Fruit fly (Drosophila melanogaster): ENCODE results near the gene CG15545.

CG15545 gene

dm6 chr3R:30888550-30889259 is 16.6 kb upstream of the CG15545 start, which contains the start of gene Sap-r (continued):
- TF ChIP-seq BEAF-32 (GFP tag; optimal IDR thresholded peaks at IDR 0.05) (peak; percentile 95), oc (tag; optimal IDR thresholded peaks at IDR 0.05) (no peak), MBD-R2 (GFP tag; IDR thresholded peaks at IDR 0.05) (peak; percentile 52)

- TF ChIP-seq HLHmδ (GFP tag; optimal IDR thresholded peaks at IDR 0.05) = no peak
- peak; percentile 14; the same call in 1 of the 2 replicates for TF ChIP-seq ssp (GFP tag; IDR thresholded peaks at IDR 0.05)
- peak; percentile 71 for TF ChIP-seq CG11247 (GFP tag; IDR thresholded peaks at IDR 0.05)
- peak; percentile 23 for TF ChIP-seq en (GFP tag; optimal IDR thresholded peaks at IDR 0.05)
- peak; percentile 23 for TF ChIP-seq CG6254 (GFP tag; optimal IDR thresholded peaks at IDR 0.05)
- TF ChIP-seq cas (GFP tag; IDR thresholded peaks at IDR 0.05) = peak; percentile 35; the same call in 1 of the 2 replicates
- peak; percentile 41 for TF ChIP-seq nerfin-1 (tag; optimal IDR thresholded peaks at IDR 0.05)
- TF ChIP-seq Xbp1 (GFP tag; optimal IDR thresholded peaks at IDR 0.05) = peak; percentile 65
- peak; percentile 51 for TF ChIP-seq wor (GFP tag; IDR thresholded peaks at IDR 0.05)
- TF ChIP-seq bsh (GFP tag; optimal IDR thresholded peaks at IDR 0.05) = peak; percentile 11 to 74
- peak; percentile 35 for TF ChIP-seq Mad (GFP tag; optimal IDR thresholded peaks at IDR 0.05)
- no peak for TF ChIP-seq CG43689 (GFP tag; IDR thresholded peaks at IDR 0.05)
- peak; percentile 71 for TF ChIP-seq oc (tag; optimal IDR thresholded peaks at IDR 0.05)
- TF ChIP-seq Atf6 (GFP tag; IDR thresholded peaks at IDR 0.05) = peak; percentile 40; the same call in 1 of the 2 replicates
- TF ChIP-seq lmd (GFP tag; IDR thresholded peaks at IDR 0.05) = peak; percentile 74
- TF ChIP-seq CG32767 (GFP tag; IDR thresholded peaks at IDR 0.05) = 0 out of 2 replicates have a peak, but pooled peaks have one; percentile 36
- peak; percentile 66 for TF ChIP-seq phol (tag; optimal IDR thresholded peaks at IDR 0.05)
- TF ChIP-seq exex (tag; optimal IDR thresholded peaks at IDR 0.05) = peak; percentile 45
- peak; percentile 56 for TF ChIP-seq CG12155 (GFP tag; optimal IDR thresholded peaks at IDR 0.05)
- peak; percentile 41; the same call in 1 of the 2 replicates for TF ChIP-seq ttk (GFP tag; IDR thresholded peaks at IDR 0.05)
- peak; percentile 28 for TF ChIP-seq Bteb2 (GFP tag; optimal IDR thresholded peaks at IDR 0.05)
- peak; percentile 93 for TF ChIP-seq sens (GFP tag)
- peak; percentile 16 for TF ChIP-seq CG9437 (GFP tag; optimal IDR thresholded peaks at IDR 0.05)
- peak; percentile 10 for TF ChIP-seq zen (tag; optimal IDR thresholded peaks at IDR 0.05)
- TF ChIP-seq CG5953 (GFP tag; IDR thresholded peaks at IDR 0.05) = peak; percentile 66
- TF ChIP-seq CG10654 (GFP tag; optimal IDR thresholded peaks at IDR 0.05) = peak; percentile 30
- TF ChIP-seq CG1529 (GFP tag; optimal IDR thresholded peaks at IDR 0.05) = peak; percentile 36
- peak; percentile 77 for TF ChIP-seq CG1647 (GFP tag; optimal IDR thresholded peaks at IDR 0.05)
- TF ChIP-seq CG14710 (tag; optimal IDR thresholded peaks at IDR 0.05) = peak; percentile 32
- TF ChIP-seq CG17829 (tag; optimal IDR thresholded peaks at IDR 0.05) = peak; percentile 31
- peak; percentile 51 for TF ChIP-seq Ssrp (tag; optimal IDR thresholded peaks at IDR 0.05)
- TF ChIP-seq CHES-1-like (GFP tag; optimal IDR thresholded peaks at IDR 0.05) = peak; percentile 52
- TF ChIP-seq CG7839 (tag; optimal IDR thresholded peaks at IDR 0.05) = peak; percentile 84
- TF ChIP-seq jing (GFP tag; optimal IDR thresholded peaks at IDR 0.05) = peak; percentile 35
- TF ChIP-seq nerfin-2 (GFP tag; IDR thresholded peaks at IDR 0.05; ENCODE audit: partially characterized antibody) = no peak
- no peak for TF ChIP-seq CG6765 (GFP tag; optimal IDR thresholded peaks at IDR 0.05)
- peak; percentile 79 for TF ChIP-seq CG14441 (GFP tag; IDR thresholded peaks at IDR 0.05)
- peak; percentile 76 for TF ChIP-seq ind (GFP tag; optimal IDR thresholded peaks at IDR 0.05)
- TF ChIP-seq CG6813 (GFP tag; optimal IDR thresholded peaks at IDR 0.05) = peak; percentile 64
- TF ChIP-seq sisA (GFP tag; IDR thresholded peaks at IDR 0.05) = peak; percentile 65
- TF ChIP-seq tup (GFP tag; optimal IDR thresholded peaks at IDR 0.05) = peak; percentile 4
- peak; percentile 74 for TF ChIP-seq CG17359 (tag; optimal IDR thresholded peaks at IDR 0.05)
- peak; percentile 60; the same call in 1 of the 2 replicates for TF ChIP-seq CG7372 (GFP tag; IDR thresholded peaks at IDR 0.05)
Measured at dm6 chr3R:30887711-30888549, 15.8 kb upstream of the CG15545 start.
